Fruit fly (Drosophila melanogaster) whole organism, pupa: Measurements from ENCODE around the gene cmet.

Source experiments
- CG14655 ChIP-seq: fragments of 200-800 bp; sonication (Bioruptor generic); optimal IDR thresholded peaks from 3 replicates; lab custom pipeline; 2017; ENCODE audit warnings: mild to moderate bottlenecking, missing biosample characterization, missing genetic modification reagents, missing genetic modification characterization
- CG17806 ChIP-seq: fragments of 200-800 bp; sonication (Bioruptor generic); optimal IDR thresholded peaks from 2 replicates; lab custom pipeline; 2018; ENCODE audit warnings: missing biosample characterization, mild to moderate bottlenecking, missing genetic modification characterization, moderate library complexity
- CG32121 ChIP-seq: fragments of 200-800 bp; sonication (Bioruptor generic); IDR thresholded peaks from 2 replicates; pipeline ENCODE4 v1.3.6; 2022; ENCODE audit warnings: missing biosample characterization, missing genetic modification characterization
- CG34367 ChIP-seq: fragments of 200-800 bp; sonication (Bioruptor generic); optimal IDR thresholded peaks from 2 replicates; lab custom pipeline; 2018; ENCODE audit warnings: missing biosample characterization, mild to moderate bottlenecking, missing genetic modification characterization
- CG4496 ChIP-seq: fragments of 200-800 bp; sonication (Bioruptor generic); IDR thresholded peaks from 3 replicates; pipeline ENCODE4 v1.3.6; 2022; ENCODE audit warnings: missing biosample characterization, missing genetic modification characterization
- CG9948 ChIP-seq: fragments of 200-800 bp; sonication (Bioruptor generic); optimal IDR thresholded peaks from 2 replicates; lab custom pipeline; 2018; ENCODE audit warnings: missing biosample characterization, mild to moderate bottlenecking, missing genetic modification characterization, moderate library complexity
- D1 ChIP-seq: fragments of 200-800 bp; sonication (Bioruptor generic); optimal IDR thresholded peaks from 2 replicates; lab custom pipeline; 2018; ENCODE audit warnings: missing biosample characterization, mild to moderate bottlenecking, missing genetic modification characterization, moderate library complexity
- EcR ChIP-seq: fragments of 200-800 bp; sonication (Bioruptor generic); optimal IDR thresholded peaks from 3 replicates; lab custom pipeline; 2019; ENCODE audit warnings: missing biosample characterization, missing genetic modification characterization, mild to moderate bottlenecking, moderate library complexity, missing genetic modification reagents
- Snoo ChIP-seq: fragments of 200-800 bp; sonication (Bioruptor generic); optimal IDR thresholded peaks from 3 replicates; lab custom pipeline; 2017; ENCODE audit warnings: missing biosample characterization, mild to moderate bottlenecking, missing genetic modification characterization, inconsistent platforms
- fd96Ca ChIP-seq: fragments of 200-800 bp; sonication (Bioruptor generic); IDR thresholded peaks from 3 replicates; pipeline ENCODE4 v1.3.6; 2022; ENCODE audit warnings: missing biosample characterization, missing genetic modification characterization
- gl ChIP-seq: fragments of 200-800 bp; sonication (Bioruptor generic); optimal IDR thresholded peaks from 2 replicates; lab custom pipeline; 2018; ENCODE audit warnings: missing biosample characterization, mild to moderate bottlenecking, missing genetic modification characterization
- rn ChIP-seq: fragments of 200-800 bp; sonication (Bioruptor generic); IDR thresholded peaks from 2 replicates; pipeline ENCODE4 v1.3.6; 2022; ENCODE audit warnings: missing biosample characterization, missing genetic modification characterization

DNA sequence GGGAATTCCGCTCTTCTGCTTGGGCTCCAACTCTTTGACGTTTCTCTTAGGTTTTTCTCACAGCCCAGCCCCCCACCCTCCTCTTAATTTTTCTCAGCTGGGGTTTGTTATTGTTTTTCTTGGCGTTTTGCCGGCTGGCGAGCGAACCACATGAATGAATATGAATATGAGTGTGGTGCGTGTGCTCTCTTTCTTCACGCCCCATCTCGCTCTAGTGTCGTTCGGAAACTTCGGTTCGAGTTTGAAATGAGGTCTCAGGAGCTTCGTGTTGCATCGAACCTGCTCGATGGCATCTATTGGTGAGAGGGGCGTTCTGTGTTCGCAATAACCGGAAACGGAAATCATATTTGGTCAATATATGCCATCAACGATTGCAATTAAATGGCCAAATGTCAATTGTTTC is 47.5 kb downstream of the cmet start:
- TF ChIP-seq CG34367 (tag; lab: Kevin White, UChicago) (peak; percentile 3), CG9948 (tag; lab: Kevin White, UChicago) (no peak), CG17806 (tag; lab: Kevin White, UChicago) (no peak), fd96Ca (no peak), CG4496 (peak; percentile 58; the same call in 2 of the 3 replicates), EcR (GFP tag; lab: Kevin White, UChicago) (no peak), CG32121 (GFP tag; lab: Robert Waterston, UW) (no peak), Snoo (no peak), CG14655 (GFP tag; lab: Kevin White, UChicago) (peak; percentile 10), D1 (tag; lab: Kevin White, UChicago) (peak; percentile 6), gl (tag; lab: Kevin White, UChicago) (no peak), rn (GFP tag; lab: Robert Waterston, UW) (no peak)
